Fruit fly (Drosophila melanogaster) whole organism, larva: ENCODE data around the gene DCAF12.

ENCODE experiments used
- noc ChIP-seq: fragments of 200-800 bp; sonication (Bioruptor generic); optimal IDR thresholded peaks from 3 replicates; lab custom pipeline; 2019; ENCODE audit warnings: missing biosample characterization, mild to moderate bottlenecking, missing genetic modification characterization, moderate library complexity

Gene DCAF12

dm6 chr3R:12016828-12017280, at the start of gene DCAF12, which contains the start of gene Spt3:
DCAF12 (minus strand) TSS chr3R:12017031.
Spt3 (plus strand) TSS chr3R:12017156.
- no peak for TF ChIP-seq noc (tag; lab: Kevin White, UChicago)

dm6 chr3R:12062844-12063243, 46.0 kb upstream of the DCAF12 start, which contains the start of gene CG14740:
CG14740 (minus strand) TSS chr3R:12062944.
- TF ChIP-seq noc (tag; lab: Kevin White, UChicago) = no peak

dm6 chr3R:12049113-12049512, 32.3 kb upstream of the DCAF12 start, which contains the start of gene CG14739:
CG14739 (minus strand) TSS chr3R:12049213.
- no peak for TF ChIP-seq noc (tag; lab: Kevin White, UChicago)

- no peak for TF ChIP-seq noc (tag; lab: Kevin White, UChicago)
Observed at dm6 chr3R:12040228-12040627, 23.4 kb upstream of the DCAF12 start, which contains the start of gene CG14736. CG14736 (plus strand) TSS chr3R:12040528.

dm6 chr3R:12032842-12033241, 16.0 kb upstream of the DCAF12 start, which contains the start of gene ssp5:
ssp5 (plus strand) TSS chr3R:12033142.
- TF ChIP-seq noc (tag; lab: Kevin White, UChicago) = no peak

- no peak for TF ChIP-seq noc (tag; lab: Kevin White, UChicago)
Observed at dm6 chr3R:12031657-12032056, 14.8 kb upstream of the DCAF12 start, which contains the start of the genes CG31358, CG42504 and CG42505. CG31358 (minus strand) TSS chr3R:12031757. CG42504 (minus strand) TSS chr3R:12031757. CG42505 (minus strand) TSS chr3R:12031757.

dm6 chr3R:12020987-12021386, 4.2 kb upstream of the DCAF12 start:
- TF ChIP-seq noc (tag; lab: Kevin White, UChicago) = no peak

- TF ChIP-seq noc (tag; lab: Kevin White, UChicago) = peak; percentile 83
Observed at dm6 chr3R:12010202-12010824, 6.5 kb downstream of the DCAF12 start, which contains the start of the genes KLHL18 and GCC185. KLHL18 (minus strand) TSS chr3R:12010434. GCC185 (plus strand) TSS chr3R:12010772.

- no peak for TF ChIP-seq noc (tag; lab: Kevin White, UChicago)
Observed at dm6 chr3R:12006417-12006816, 10.4 kb downstream of the DCAF12 start.

- no peak for TF ChIP-seq noc (tag; lab: Kevin White, UChicago)
Observed at dm6 chr3R:12005417-12005816, 11.4 kb downstream of the DCAF12 start, which contains the start of gene Tk. Tk (minus strand) TSS chr3R:12005473.

dm6 chr3R:11999074-11999473, 17.8 kb downstream of the DCAF12 start, which contains the start of gene Ect3:
Ect3 (plus strand) TSS chr3R:11999278.
- TF ChIP-seq noc (tag; lab: Kevin White, UChicago) = no peak

dm6 chr3R:11998130-11998529, 18.7 kb downstream of the DCAF12 start:
- no peak for TF ChIP-seq noc (tag; lab: Kevin White, UChicago)

dm6 chr3R:11992934-11993670, 23.7 kb downstream of the DCAF12 start, which contains the start of gene mfas:
mfas (minus strand) TSS chr3R:11993315.
- TF ChIP-seq noc (tag; lab: Kevin White, UChicago) = no peak

- no peak for TF ChIP-seq noc (tag; lab: Kevin White, UChicago)
Observed at dm6 chr3R:11991538-11992164, 25.2 kb downstream of the DCAF12 start.

dm6 chr3R:11989996-11990395, 26.8 kb downstream of the DCAF12 start:
- no peak for TF ChIP-seq noc (tag; lab: Kevin White, UChicago)
